Fruit fly (Drosophila melanogaster) whole organism, embryonic: ENCODE measurements around the gene Cyt-c1L.

ENCODE experiments used
- ATbp ChIP-seq: fragments of 200-800 bp; sonication (Bioruptor generic); optimal IDR thresholded peaks from 2 replicates; lab custom pipeline; 2017; ENCODE audit warnings: missing biosample characterization, mild to moderate bottlenecking, missing genetic modification characterization, missing genetic modification reagents
- Bgb ChIP-seq: fragments of 200-800 bp; sonication (Bioruptor generic); IDR thresholded peaks from 2 replicates; pipeline ENCODE4 v1.3.6; 2022; ENCODE audit warnings: missing biosample characterization, missing genetic modification characterization; ENCODE audit not compliant: partially characterized antibody
- Blimp-1 ChIP-seq: fragments of 200-800 bp; sonication (Bioruptor generic); optimal IDR thresholded peaks from 3 replicates; lab custom pipeline; 2018; ENCODE audit warnings: missing biosample characterization, missing genetic modification characterization, mild to moderate bottlenecking, moderate library complexity, missing genetic modification reagents
- C15 ChIP-seq: fragments of 200-800 bp; sonication (Bioruptor generic); IDR thresholded peaks from 3 replicates; pipeline ENCODE4 v1.3.6; 2022; ENCODE audit warnings: missing biosample characterization, missing genetic modification characterization
- CG10147 ChIP-seq: fragments of 200-800 bp; sonication (Bioruptor generic); optimal IDR thresholded peaks from 2 replicates; lab custom pipeline; 2019; ENCODE audit warnings: missing biosample characterization, mild to moderate bottlenecking, missing genetic modification characterization, moderate library complexity
- CG10979 ChIP-seq: fragments of 200-800 bp; sonication (Bioruptor generic); optimal IDR thresholded peaks from 2 replicates; lab custom pipeline; 2018; ENCODE audit warnings: missing biosample characterization, mild to moderate bottlenecking, missing genetic modification characterization, moderate library complexity
- CG12236 ChIP-seq: fragments of 200-800 bp; sonication (Bioruptor generic); optimal IDR thresholded peaks from 2 replicates; lab custom pipeline; 2016; ENCODE audit warnings: missing biosample characterization, missing genetic modification characterization
- CG12659 ChIP-seq: fragments of 200-800 bp; sonication (Bioruptor generic); optimal IDR thresholded peaks from 3 replicates; lab custom pipeline; 2017; ENCODE audit warnings: mild to moderate bottlenecking, missing biosample characterization, missing genetic modification reagents, missing genetic modification characterization
- CG15269 ChIP-seq: fragments of 200-800 bp; sonication (Bioruptor generic); optimal IDR thresholded peaks from 2 replicates; lab custom pipeline; 2018; ENCODE audit warnings: missing biosample characterization, mild to moderate bottlenecking, missing genetic modification characterization, moderate library complexity
- CG15514 ChIP-seq: fragments of 200-800 bp; sonication (Bioruptor generic); optimal IDR thresholded peaks from 3 replicates; lab custom pipeline; 2017; ENCODE audit warnings: missing biosample characterization, missing genetic modification characterization, mild to moderate bottlenecking, moderate library complexity, missing genetic modification reagents
- CG17359 ChIP-seq: fragments of 200-800 bp; sonication (Bioruptor generic); optimal IDR thresholded peaks from 3 replicates; lab custom pipeline; 2018; ENCODE audit warnings: missing biosample characterization, mild to moderate bottlenecking, missing genetic modification characterization, moderate library complexity
- CG17361 ChIP-seq: fragments of 200-800 bp; sonication (Bioruptor generic); IDR thresholded peaks from 3 replicates; pipeline ENCODE4 v1.3.6; 2022; ENCODE audit warnings: missing biosample characterization, missing genetic modification characterization
- CG17829 ChIP-seq: fragments of 200-800 bp; optimal IDR thresholded peaks from 2 replicates; lab custom pipeline; 2019; ENCODE audit warnings: missing biosample characterization, mild to moderate bottlenecking, missing genetic modification characterization, moderate library complexity
- CG18262 ChIP-seq: fragments of 200-800 bp; optimal IDR thresholded peaks from 3 replicates; lab custom pipeline; 2019; ENCODE audit warnings: missing biosample characterization, mild to moderate bottlenecking, missing genetic modification characterization, moderate library complexity
- CG1832 ChIP-seq: fragments of 200-800 bp; sonication (Bioruptor generic); optimal IDR thresholded peaks from 2 replicates; lab custom pipeline; 2017; ENCODE audit warnings: missing biosample characterization, mild to moderate bottlenecking, missing genetic modification characterization, inconsistent platforms
- CG30431 ChIP-seq: fragments of 200-800 bp; sonication (Bioruptor generic); optimal IDR thresholded peaks from 2 replicates; lab custom pipeline; 2017; ENCODE audit warnings: missing biosample characterization, missing genetic modification characterization
- CG31224 ChIP-seq: fragments of 200-800 bp; sonication (Bioruptor generic); IDR thresholded peaks from 2 replicates; pipeline ENCODE4 v1.3.6; 2022; ENCODE audit warnings: missing biosample characterization, missing genetic modification characterization
- CG32767 ChIP-seq: fragments of 200-800 bp; sonication (Bioruptor generic); IDR thresholded peaks from 2 replicates; pipeline ENCODE4 v1.3.6; 2022; ENCODE audit warnings: missing biosample characterization, missing genetic modification characterization
- CG3838 ChIP-seq: fragments of 200-800 bp; sonication (Bioruptor generic); optimal IDR thresholded peaks from 3 replicates; lab custom pipeline; 2016; ENCODE audit warnings: missing biosample characterization, missing genetic modification characterization
- CG4424 ChIP-seq: fragments of 200-800 bp; sonication (Bioruptor generic); optimal IDR thresholded peaks from 3 replicates; lab custom pipeline; 2016; ENCODE audit warnings: missing biosample characterization, missing genetic modification characterization
- CG4617 ChIP-seq: fragments of 200-800 bp; sonication (Bioruptor generic); optimal IDR thresholded peaks from 3 replicates; lab custom pipeline; 2016; ENCODE audit warnings: missing biosample characterization, missing genetic modification characterization, borderline replicate concordance
- CG5953 ChIP-seq: fragments of 200-800 bp; sonication (Bioruptor generic); IDR thresholded peaks from 2 replicates; pipeline ENCODE4 v1.3.6; 2022; ENCODE audit warnings: missing biosample characterization, missing genetic modification characterization
- CG6791 ChIP-seq: fragments of 200-800 bp; sonication (Bioruptor generic); IDR thresholded peaks from 3 replicates; pipeline ENCODE4 v1.3.6; 2022; ENCODE audit warnings: missing biosample characterization, missing genetic modification characterization; ENCODE audit not compliant: partially characterized antibody
- CG6813 ChIP-seq: fragments of 200-800 bp; sonication (Bioruptor generic); optimal IDR thresholded peaks from 2 replicates; lab custom pipeline; 2017; ENCODE audit warnings: missing biosample characterization, missing genetic modification characterization, mild to moderate bottlenecking, moderate library complexity, missing genetic modification reagents
- CG6854 ChIP-seq: fragments of 200-800 bp; sonication (Bioruptor generic); optimal IDR thresholded peaks from 3 replicates; lab custom pipeline; 2017; ENCODE audit warnings: missing biosample characterization, mild to moderate bottlenecking, missing genetic modification characterization
- Doc3 ChIP-seq: fragments of 200-800 bp; sonication (Bioruptor generic); IDR thresholded peaks from 3 replicates; pipeline ENCODE4 v1.3.6; 2022; ENCODE audit warnings: missing biosample characterization, missing genetic modification characterization; ENCODE audit not compliant: partially characterized antibody
- Pdp1 ChIP-seq, 2 experiments: fragments of 200-800 bp; sonication (Bioruptor generic); optimal IDR thresholded peaks; 3 replicates each; lab custom pipeline; 2016; ENCODE audit warnings: missing biosample characterization in 2 of 2, missing genetic modification characterization in 2 of 2, mild to moderate bottlenecking in 1 of 2, moderate library complexity in 1 of 2
- Rx ChIP-seq: fragments of 200-800 bp; sonication (Bioruptor generic); IDR thresholded peaks from 2 replicates; pipeline ENCODE4 v1.3.6; 2022; ENCODE audit warnings: missing biosample characterization, missing genetic modification characterization
- Sox100B ChIP-seq: fragments of 200-800 bp; sonication (Bioruptor generic); optimal IDR thresholded peaks from 3 replicates; lab custom pipeline; 2018; ENCODE audit warnings: missing biosample characterization, mild to moderate bottlenecking, missing genetic modification characterization
- Sry-β ChIP-seq: fragments of 200-800 bp; sonication (Bioruptor generic); optimal IDR thresholded peaks from 2 replicates; lab custom pipeline; 2018; ENCODE audit warnings: missing biosample characterization, mild to moderate bottlenecking, missing genetic modification characterization, moderate library complexity
- Xbp1 ChIP-seq: fragments of 200-800 bp; sonication (Bioruptor generic); optimal IDR thresholded peaks from 3 replicates; lab custom pipeline; 2016; ENCODE audit warnings: missing biosample characterization, mild to moderate bottlenecking, missing genetic modification characterization
- bowl ChIP-seq: fragments of 200-800 bp; sonication (Bioruptor generic); IDR thresholded peaks from 2 replicates; pipeline ENCODE4 v1.3.6; 2022; ENCODE audit warnings: missing biosample characterization, missing genetic modification characterization
- caup ChIP-seq: fragments of 200-800 bp; sonication (Bioruptor generic); optimal IDR thresholded peaks from 3 replicates; lab custom pipeline; 2017; ENCODE audit warnings: missing biosample characterization, mild to moderate bottlenecking, missing genetic modification characterization, moderate library complexity; ENCODE audit not compliant: severe bottlenecking
- chn ChIP-seq: fragments of 200-800 bp; sonication (Bioruptor generic); optimal IDR thresholded peaks from 2 replicates; lab custom pipeline; 2016; ENCODE audit warnings: missing biosample characterization, missing genetic modification characterization
- croc ChIP-seq: fragments of 200-800 bp; sonication (Bioruptor generic); conservative IDR thresholded peaks from 3 replicates; pipeline ENCODE4 v1.3.6; 2022; ENCODE audit warnings: missing biosample characterization, missing genetic modification characterization
- fd3F ChIP-seq: fragments of 200-800 bp; sonication (Bioruptor generic); optimal IDR thresholded peaks from 2 replicates; lab custom pipeline; 2018; ENCODE audit warnings: missing biosample characterization, mild to moderate bottlenecking, missing genetic modification characterization, moderate library complexity
- mam ChIP-seq: fragments of 200-800 bp; sonication (Bioruptor generic); optimal IDR thresholded peaks from 3 replicates; lab custom pipeline; 2016; ENCODE audit warnings: missing biosample characterization, missing genetic modification characterization
- mld ChIP-seq: fragments of 200-800 bp; sonication (Bioruptor generic); IDR thresholded peaks from 3 replicates; pipeline ENCODE4 v1.3.6; 2022; ENCODE audit warnings: missing biosample characterization, missing genetic modification characterization; ENCODE audit not compliant: partially characterized antibody
- nerfin-2 ChIP-seq: fragments of 200-800 bp; sonication (Bioruptor generic); IDR thresholded peaks from 2 replicates; pipeline ENCODE4 v1.3.6; 2022; ENCODE audit warnings: missing biosample characterization, missing genetic modification characterization; ENCODE audit not compliant: partially characterized antibody
- pho ChIP-seq: fragments of 200-800 bp; sonication (Bioruptor generic); optimal IDR thresholded peaks from 2 replicates; lab custom pipeline; 2016; ENCODE audit warnings: missing biosample characterization, missing genetic modification characterization
- sc ChIP-seq, 3 experiments: fragments of >200 bp in 2 of 3; fragments of 200-800 bp in 1 of 3; sonication (Bioruptor generic) in 1 of 3; optimal IDR thresholded peaks; 2 replicates in 2 of 3; 3 replicates in 1 of 3; lab custom pipeline; 2017; ENCODE audit warnings: mild to moderate bottlenecking in 1 of 3, missing biosample characterization in 1 of 3, missing genetic modification characterization in 1 of 3, missing genetic modification reagents in 1 of 3
- slbo ChIP-seq: fragments of 200-800 bp; sonication (Bioruptor generic); IDR thresholded peaks from 2 replicates; pipeline ENCODE4 v1.3.6; 2022; ENCODE audit warnings: missing biosample characterization, missing genetic modification characterization
- tap ChIP-seq: fragments of 200-800 bp; optimal IDR thresholded peaks from 3 replicates; lab custom pipeline; 2019; ENCODE audit warnings: missing biosample characterization, mild to moderate bottlenecking, missing genetic modification characterization, moderate library complexity
- tll ChIP-seq, 2 experiments: fragments of 200-800 bp in 1 of 2; fragments of >200 bp in 1 of 2; sonication (Bioruptor generic) in 1 of 2; optimal IDR thresholded peaks; 2 replicates each; lab custom pipeline; 2017 to 2019; ENCODE audit warnings: missing biosample characterization in 2 of 2, missing genetic modification characterization in 2 of 2, mild to moderate bottlenecking in 1 of 2, moderate library complexity in 1 of 2
- usp ChIP-seq: fragments of >200 bp; optimal IDR thresholded peaks from 2 replicates; lab custom pipeline; 2017; ENCODE audit warnings: missing biosample characterization, missing genetic modification characterization
- zen2 ChIP-seq: fragments of 200-800 bp; sonication (Bioruptor generic); IDR thresholded peaks from 3 replicates; pipeline ENCODE4 v1.3.6; 2022; ENCODE audit warnings: missing biosample characterization, missing genetic modification characterization; ENCODE audit not compliant: partially characterized antibody

The Cyt-c1L gene

DNA sequence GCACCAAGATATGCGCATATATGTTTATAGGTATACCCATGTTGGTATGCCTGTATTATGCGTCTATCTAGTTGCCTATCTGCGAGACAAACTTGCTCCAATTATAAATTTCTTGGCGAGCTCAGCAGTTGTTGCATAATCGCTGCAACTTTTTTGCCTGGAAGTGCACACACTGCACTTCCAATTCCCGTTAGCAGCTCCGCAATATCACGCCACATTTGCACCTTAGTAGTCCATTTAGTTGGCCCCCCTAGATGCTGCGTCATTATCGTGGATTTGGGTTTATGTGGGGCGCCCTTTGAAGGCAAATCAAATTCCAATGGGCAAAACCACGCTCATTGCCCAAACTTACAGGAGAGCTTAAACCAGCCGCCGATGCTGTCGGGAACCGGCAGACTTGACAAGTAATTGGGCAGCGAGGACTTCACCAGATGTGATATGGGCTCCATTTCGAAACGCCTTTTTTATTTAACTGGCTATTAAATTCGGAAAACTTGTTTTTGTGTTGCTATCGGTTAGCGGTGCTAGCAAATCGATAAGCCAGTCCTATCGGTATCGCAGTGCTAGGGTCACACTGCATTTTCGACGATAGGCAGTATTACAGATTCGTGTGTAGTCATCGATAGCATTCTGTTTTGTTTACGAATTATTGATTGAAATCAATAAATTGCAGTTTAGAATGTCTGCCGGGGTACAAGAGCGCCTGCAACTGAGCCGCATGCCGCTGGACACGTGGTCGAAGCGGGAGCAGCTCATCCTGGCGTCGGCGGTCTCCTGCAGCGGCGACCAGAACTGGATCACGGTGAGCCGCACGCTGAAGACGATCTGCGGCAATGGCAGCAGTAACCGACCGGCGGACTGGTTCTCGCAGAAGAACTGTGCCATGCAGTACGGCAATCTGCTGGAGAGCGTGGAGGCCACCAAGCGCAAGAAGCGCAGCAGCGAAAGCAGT is 19.2 kb upstream of the Cyt-c1L start, which contains the start of the genes Cisd2 and Brd8 (continued):
- TF ChIP-seq CG32767 (GFP tag; lab: Robert Waterston, UW) (no peak), CG15514 (GFP tag; lab: Kevin White, UChicago) (peak; percentile 84), CG17361 (GFP tag; lab: Robert Waterston, UW) (0 out of 3 replicates have a peak, but pooled peaks have one; percentile 14), tap (tag; lab: Kevin White, UChicago) (no peak), CG31224 (GFP tag; lab: Robert Waterston, UW) (no peak), C15 (GFP tag; lab: Robert Waterston, UW) (no peak), CG6813 (GFP tag; lab: Kevin White, UChicago) (no peak), ATbp (GFP tag; lab: Kevin White, UChicago) (no peak), CG5953 (GFP tag; lab: Robert Waterston, UW) (no peak), CG10979 (tag; lab: Kevin White, UChicago) (no peak), nerfin-2 (GFP tag; lab: Robert Waterston, UW) (peak; percentile 94), caup (GFP tag; lab: Kevin White, UChicago) (no peak), tll (GFP tag; optimal IDR thresholded peaks at IDR 0.05; lab: Kevin White, UChicago) (no peak), mld (GFP tag; lab: Robert Waterston, UW) (peak; percentile 94), CG4617 (peak; percentile 85), pho (GFP tag; lab: Kevin White, UChicago) (no peak), Xbp1 (GFP tag; lab: Kevin White, UChicago) (no peak), CG17359 (no peak), croc (no peak), Blimp-1 (GFP tag; lab: Kevin White, UChicago) (no peak), usp (GFP tag; lab: Kevin White, UChicago) (no peak), Sry-β (GFP tag; lab: Kevin White, UChicago) (no peak), CG3838 (GFP tag; lab: Kevin White, UChicago) (no peak), bowl (GFP tag; lab: Robert Waterston, UW) (no peak), CG12236 (GFP tag; lab: Kevin White, UChicago) (no peak), CG18262 (tag; lab: Kevin White, UChicago) (no peak), CG30431 (GFP tag; lab: Kevin White, UChicago) (no peak), Pdp1 (GFP tag; optimal IDR thresholded peaks at IDR 0.05; lab: Kevin White, UChicago) (peak in 1 of 2 experiments; percentile 94), CG15269 (tag; lab: Kevin White, UChicago) (no peak), mam (GFP tag; lab: Kevin White, UChicago) (no peak), CG6854 (GFP tag; lab: Kevin White, UChicago) (no peak), zen2 (GFP tag; lab: Robert Waterston, UW) (peak; percentile 96), Doc3 (GFP tag; lab: Robert Waterston, UW) (peak; percentile 76), sc (optimal IDR thresholded peaks at IDR 0.05; lab: Kevin White, UChicago) (no peak), sc (GFP tag; optimal IDR thresholded peaks at IDR 0.05; lab: Kevin White, UChicago) (no peak), slbo (GFP tag; lab: Robert Waterston, UW) (peak; percentile 25; the same call in 1 of the 2 replicates), Sox100B (no peak), Rx (GFP tag; lab: Robert Waterston, UW) (no peak), CG10147 (GFP tag; lab: Kevin White, UChicago) (no peak), CG1832 (no peak), CG12659 (peak; percentile 69), Bgb (GFP tag; lab: Robert Waterston, UW) (peak; percentile 97), CG17829 (tag; lab: Kevin White, UChicago) (peak; percentile 46), chn (GFP tag; lab: Kevin White, UChicago) (no peak), CG4424 (GFP tag; lab: Kevin White, UChicago) (no peak), CG6791 (peak; percentile 98), fd3F (no peak)
